Fruit fly (Drosophila melanogaster) whole organism, wandering third instar larva: ENCODE results near the gene Ocrl.
A peak's percentile ranks its signal among the peaks of the same experiment; 100 is the strongest.

Experiments
- Abd-B ChIP-seq: fragments of >200 bp; optimal IDR thresholded peaks from 2 replicates; lab custom pipeline; 2017; ENCODE audit warnings: missing biosample characterization, missing genetic modification characterization
- CG32264 ChIP-seq: fragments of 200-800 bp; sonication (Bioruptor generic); optimal IDR thresholded peaks from 2 replicates; lab custom pipeline; 2016; ENCODE audit warnings: missing biosample characterization, missing genetic modification characterization
- CG9705 ChIP-seq: fragments of 200-800 bp; sonication (Bioruptor generic); optimal IDR thresholded peaks from 2 replicates; lab custom pipeline; 2018; ENCODE audit warnings: missing biosample characterization, mild to moderate bottlenecking, missing genetic modification characterization
- CrebA ChIP-seq: fragments of 200-800 bp; sonication (Bioruptor generic); optimal IDR thresholded peaks from 2 replicates; lab custom pipeline; 2016; ENCODE audit warnings: missing biosample characterization, mild to moderate bottlenecking, missing genetic modification characterization, borderline replicate concordance
- Dfd ChIP-seq: fragments of >200 bp; optimal IDR thresholded peaks from 2 replicates; lab custom pipeline; 2017; ENCODE audit warnings: missing biosample characterization, missing genetic modification characterization
- Dif ChIP-seq: fragments of 200-275, 200-300 bp; sonication (Bioruptor generic); optimal IDR thresholded peaks from 2 replicates; lab custom pipeline; 2018; ENCODE audit warnings: missing biosample characterization, missing genetic modification characterization; ENCODE audit not compliant: partially characterized antibody
- GATAd ChIP-seq: sonication (Bioruptor generic); optimal IDR thresholded peaks from 2 replicates; lab custom pipeline; 2016; ENCODE audit warnings: missing biosample characterization, missing genetic modification characterization
- HLH106 ChIP-seq: fragments of 200-800 bp; optimal IDR thresholded peaks from 3 replicates; lab custom pipeline; 2019; ENCODE audit warnings: missing biosample characterization, mild to moderate bottlenecking, missing genetic modification characterization, moderate library complexity
- Hnf4 ChIP-seq: fragments of 200-800 bp; sonication (Bioruptor generic); optimal IDR thresholded peaks from 2 replicates; lab custom pipeline; 2016; ENCODE audit warnings: missing biosample characterization, mild to moderate bottlenecking, missing genetic modification characterization
- Hr78 ChIP-seq: fragments of >200 bp; optimal IDR thresholded peaks from 2 replicates; lab custom pipeline; 2017; ENCODE audit warnings: missing biosample characterization, missing genetic modification characterization
- Hr83 ChIP-seq: fragments of 200-300 bp; sonication (Bioruptor generic); optimal IDR thresholded peaks from 2 replicates; lab custom pipeline; 2016; ENCODE audit warnings: missing biosample characterization, mild to moderate bottlenecking, missing genetic modification characterization, moderate library complexity; ENCODE audit not compliant: poor library complexity, severe bottlenecking
- Jra ChIP-seq: sonication (Bioruptor generic); optimal IDR thresholded peaks from 2 replicates; lab custom pipeline; 2016; ENCODE audit warnings: missing biosample characterization, missing genetic modification characterization
- Mio ChIP-seq: sonication (Bioruptor generic); optimal IDR thresholded peaks from 2 replicates; lab custom pipeline; 2016; ENCODE audit warnings: missing biosample characterization, missing genetic modification characterization
- Myc ChIP-seq: fragments of >200 bp; optimal IDR thresholded peaks from 2 replicates; lab custom pipeline; 2017
- N ChIP-seq: fragments of >200 bp; optimal IDR thresholded peaks from 2 replicates; lab custom pipeline; 2018; ENCODE audit warnings: missing biosample characterization, missing external identifiers, missing genetic modification characterization
- OdsH ChIP-seq: fragments of 200-800 bp; sonication (Bioruptor generic); optimal IDR thresholded peaks from 2 replicates; lab custom pipeline; 2016; ENCODE audit warnings: missing biosample characterization, mild to moderate bottlenecking, missing genetic modification characterization
- Rel ChIP-seq, 2 experiments: fragments of 200-800 bp; sonication (Bioruptor generic) in 1 of 2; optimal IDR thresholded peaks; 2 replicates in 1 of 2; 3 replicates in 1 of 2; lab custom pipeline; 2016 to 2019; ENCODE audit warnings: mild to moderate bottlenecking in 2 of 2, missing biosample characterization in 2 of 2, missing genetic modification characterization in 2 of 2, moderate library complexity in 1 of 2
- Sp1 ChIP-seq: fragments of 200-800 bp; sonication (Bioruptor generic); optimal IDR thresholded peaks from 3 replicates; lab custom pipeline; 2019; ENCODE audit warnings: missing biosample characterization, mild to moderate bottlenecking, missing genetic modification characterization, moderate library complexity
- Vsx2 ChIP-seq: fragments of 200-300, 225-300 bp; sonication (Bioruptor generic); optimal IDR thresholded peaks from 2 replicates; lab custom pipeline; 2018; ENCODE audit warnings: missing biosample characterization, missing genetic modification characterization; ENCODE audit not compliant: partially characterized antibody
- br ChIP-seq: fragments of 200-800 bp; sonication (Bioruptor generic); optimal IDR thresholded peaks from 2 replicates; lab custom pipeline; 2016; ENCODE audit warnings: missing biosample characterization, missing genetic modification characterization
- brk ChIP-seq: fragments of 200-800 bp; sonication (Bioruptor generic); optimal IDR thresholded peaks from 2 replicates; lab custom pipeline; 2016; ENCODE audit warnings: missing biosample characterization, mild to moderate bottlenecking, missing genetic modification characterization
- dl ChIP-seq, 2 experiments: fragments of 175-275, 200-275 bp in 1 of 2; fragments of 200-275 bp in 1 of 2; sonication (Bioruptor generic); optimal IDR thresholded peaks; lab custom pipeline; 2018; ENCODE audit warnings: mild to moderate bottlenecking in 2 of 2, missing biosample characterization in 2 of 2, missing genetic modification characterization in 2 of 2, moderate library complexity in 2 of 2; ENCODE audit not compliant: partially characterized antibody in 2 of 2, insufficient read depth in 1 of 2
- dmrt93B ChIP-seq: fragments of 200-800 bp; sonication (Bioruptor generic); optimal IDR thresholded peaks from 2 replicates; lab custom pipeline; 2018; ENCODE audit warnings: missing biosample characterization, mild to moderate bottlenecking, missing genetic modification characterization
- dsf ChIP-seq: sonication (Bioruptor generic); optimal IDR thresholded peaks from 2 replicates; lab custom pipeline; 2016; ENCODE audit warnings: missing biosample characterization, missing genetic modification characterization, borderline replicate concordance
- ey ChIP-seq: fragments of 200-800 bp; sonication (Bioruptor generic); optimal IDR thresholded peaks from 2 replicates; lab custom pipeline; 2016; ENCODE audit warnings: missing biosample characterization, missing genetic modification characterization
- foxo ChIP-seq, 2 experiments: fragments of 200-800 bp; sonication (Bioruptor generic); optimal IDR thresholded peaks; 2 replicates in 1 of 2; 3 replicates in 1 of 2; lab custom pipeline; 2016 to 2017; ENCODE audit warnings: missing biosample characterization in 2 of 2, missing genetic modification characterization in 2 of 2
- fru ChIP-seq: fragments of 200-800 bp; sonication (Bioruptor generic); optimal IDR thresholded peaks from 3 replicates; lab custom pipeline; 2016; ENCODE audit warnings: missing biosample characterization, mild to moderate bottlenecking, missing genetic modification characterization
- h ChIP-seq: fragments of 200-800 bp; sonication (Bioruptor generic); optimal IDR thresholded peaks from 3 replicates; lab custom pipeline; 2016; ENCODE audit warnings: missing biosample characterization, mild to moderate bottlenecking, missing genetic modification characterization
- jim ChIP-seq: fragments of 175-275, 200-325 bp; sonication (Bioruptor generic); optimal IDR thresholded peaks from 2 replicates; lab custom pipeline; 2016; ENCODE audit warnings: missing biosample characterization, mild to moderate bottlenecking, missing genetic modification characterization
- lola ChIP-seq: fragments of >200 bp; optimal IDR thresholded peaks from 2 replicates; lab custom pipeline; 2017; ENCODE audit warnings: missing biosample characterization, missing genetic modification characterization
- pan ChIP-seq: fragments of >200 bp; optimal IDR thresholded peaks from 2 replicates; lab custom pipeline; 2017
- psq ChIP-seq: fragments of 200-800 bp; sonication (Bioruptor generic); optimal IDR thresholded peaks from 3 replicates; lab custom pipeline; 2017; ENCODE audit warnings: missing biosample characterization, mild to moderate bottlenecking, missing genetic modification characterization, moderate library complexity
- rgr ChIP-seq: fragments of 200-800 bp; sonication (Bioruptor generic); optimal IDR thresholded peaks from 3 replicates; lab custom pipeline; 2016; ENCODE audit warnings: missing biosample characterization, mild to moderate bottlenecking, missing genetic modification characterization
- sage ChIP-seq: fragments of 200-800 bp; sonication (Bioruptor generic); optimal IDR thresholded peaks from 2 replicates; lab custom pipeline; 2016; ENCODE audit warnings: missing biosample characterization, mild to moderate bottlenecking, missing genetic modification characterization
- sv ChIP-seq: fragments of 200-800 bp; sonication (Bioruptor generic); optimal IDR thresholded peaks from 3 replicates; lab custom pipeline; 2016; ENCODE audit warnings: missing biosample characterization, missing genetic modification characterization
- tai ChIP-seq: sonication (Bioruptor generic); optimal IDR thresholded peaks from 2 replicates; lab custom pipeline; 2016; ENCODE audit warnings: missing biosample characterization, missing genetic modification characterization
- usp ChIP-seq: fragments of >200 bp; optimal IDR thresholded peaks from 2 replicates; lab custom pipeline; 2017; ENCODE audit warnings: missing biosample characterization, missing genetic modification characterization
- woc ChIP-seq: sonication (Bioruptor generic); optimal IDR thresholded peaks from 2 replicates; lab custom pipeline; 2016; ENCODE audit warnings: missing biosample characterization, mild to moderate bottlenecking, missing genetic modification characterization

Gene Ocrl

dm6 chrX:1948508-1949065 is 25.8 kb downstream of the Ocrl start:
- TF ChIP-seq woc (GFP tag; lab: Kevin White, UChicago) (peak; percentile 42), tai (no peak), GATAd (GFP tag; lab: Kevin White, UChicago) (no peak), dsf (GFP tag; lab: Kevin White, UChicago) (no peak), Hnf4 (peak; percentile 78), Sp1 (peak; percentile 92), rgr (GFP tag; lab: Kevin White, UChicago) (peak; percentile 93), jim (no peak), sage (GFP tag; lab: Kevin White, UChicago) (peak; percentile 37), h (GFP tag; lab: Kevin White, UChicago) (peak; percentile 91), HLH106 (tag; lab: Kevin White, UChicago) (peak; percentile 92), CG32264 (GFP tag; lab: Kevin White, UChicago) (peak; percentile 70), Hr78 (GFP tag; lab: Kevin White, UChicago) (no peak), Dif (GFP tag; lab: Kevin White, UChicago) (no peak), Myc (lab: Kevin White, UChicago) (no peak), Vsx2 (no peak), CG9705 (GFP tag; lab: Kevin White, UChicago) (peak; percentile 61), dmrt93B (GFP tag; lab: Kevin White, UChicago) (peak; percentile 91), lola (GFP tag; lab: Kevin White, UChicago) (no peak), Rel (GFP tag; optimal IDR thresholded peaks at IDR 0.05; lab: Kevin White, UChicago) (no peak), Rel (tag; optimal IDR thresholded peaks at IDR 0.05; lab: Kevin White, UChicago) (peak; percentile 72), Hr83 (GFP tag; lab: Kevin White, UChicago) (no peak), Mio (peak; percentile 71), Jra (GFP tag; lab: Kevin White, UChicago) (no peak), CrebA (GFP tag; lab: Kevin White, UChicago) (peak; percentile 29), fru (GFP tag; lab: Kevin White, UChicago) (peak; percentile 91), dl (GFP tag; optimal IDR thresholded peaks at IDR 0.05; lab: Kevin White, UChicago; ENCODE audit: insufficient read depth in 1 of 2, partially characterized antibody in 2 of 2) (no peak), Abd-B (GFP tag; lab: Kevin White, UChicago) (no peak), foxo (GFP tag; optimal IDR thresholded peaks at IDR 0.05; lab: Kevin White, UChicago) (peak in 1 of 2 experiments; percentile 93), brk (peak; percentile 2), ey (GFP tag; lab: Kevin White, UChicago) (peak; percentile 87), br (GFP tag; lab: Kevin White, UChicago) (peak; percentile 88), psq (GFP tag; lab: Kevin White, UChicago) (peak; percentile 88), OdsH (GFP tag; lab: Kevin White, UChicago) (peak; percentile 91), usp (GFP tag; lab: Kevin White, UChicago) (no peak), pan (no peak), Dfd (GFP tag; lab: Kevin White, UChicago) (no peak)

dm6 chrX:1949598-1949997 is 26.8 kb downstream of the Ocrl start:
- TF ChIP-seq OdsH (GFP tag; lab: Kevin White, UChicago) (no peak), CG9705 (GFP tag; lab: Kevin White, UChicago) (no peak), dl (GFP tag; optimal IDR thresholded peaks at IDR 0.05; lab: Kevin White, UChicago; ENCODE audit: insufficient read depth in 1 of 2, partially characterized antibody in 2 of 2) (no peak), N (GFP tag; lab: Kevin White, UChicago) (no peak), jim (no peak), h (GFP tag; lab: Kevin White, UChicago) (no peak), dsf (GFP tag; lab: Kevin White, UChicago) (no peak), CG32264 (GFP tag; lab: Kevin White, UChicago) (no peak), woc (GFP tag; lab: Kevin White, UChicago) (no peak), Dif (GFP tag; lab: Kevin White, UChicago) (no peak), ey (GFP tag; lab: Kevin White, UChicago) (no peak), sv (GFP tag; lab: Kevin White, UChicago) (no peak), Dfd (GFP tag; lab: Kevin White, UChicago) (no peak), Vsx2 (no peak), fru (GFP tag; lab: Kevin White, UChicago) (no peak), Myc (lab: Kevin White, UChicago) (no peak), dmrt93B (GFP tag; lab: Kevin White, UChicago) (no peak), HLH106 (tag; lab: Kevin White, UChicago) (no peak), Abd-B (GFP tag; lab: Kevin White, UChicago) (no peak), Jra (GFP tag; lab: Kevin White, UChicago) (no peak)
